Worm (Caenorhabditis elegans) whole organism, mixed stage, embryonic: ENCODE results near the gene srw-87.

Experiments
- bed-3 ChIP-seq: fragments of 200-800 bp; sonication (Bioruptor generic); optimal IDR thresholded peaks from 3 replicates; lab custom pipeline; 2018; ENCODE audit warnings: mild to moderate bottlenecking, missing genetic modification characterization, moderate library complexity, missing compliant biosample characterization
- ces-1 ChIP-seq: fragments of 150-350 bp; optimal IDR thresholded peaks from 2 replicates; lab custom pipeline; 2014; ENCODE audit warnings: missing biosample characterization, missing genetic modification reagents, missing genetic modification characterization
- lin-32 ChIP-seq: fragments of 200-800 bp; sonication (Bioruptor generic); optimal IDR thresholded peaks from 2 replicates; lab custom pipeline; 2018; ENCODE audit warnings: mild to moderate bottlenecking, missing genetic modification characterization, missing compliant biosample characterization
- snpc-4 ChIP-seq: fragments of 150-350 bp; optimal IDR thresholded peaks from 2 replicates; lab custom pipeline; 2014; ENCODE audit warnings: missing biosample characterization, missing genetic modification characterization
- sptf-1 ChIP-seq: sonication (generic microtip); optimal IDR thresholded peaks from 2 replicates; lab custom pipeline; 2017; ENCODE audit warnings: mild to moderate bottlenecking, missing genetic modification characterization, moderate library complexity, missing compliant biosample characterization
- unc-39 ChIP-seq: fragments of 150-350 bp; optimal IDR thresholded peaks from 2 replicates; lab custom pipeline; 2014; ENCODE audit warnings: missing biosample characterization, missing genetic modification characterization

- TF ChIP-seq ces-1 (GFP tag; lab: Kevin White, UChicago): no peak
- TF ChIP-seq unc-39 (tag; lab: Kevin White, UChicago): no peak
- TF ChIP-seq lin-32 (GFP tag; lab: Kevin White, UChicago): no peak
- no peak for TF ChIP-seq bed-3 (GFP tag; lab: Kevin White, UChicago)
- TF ChIP-seq snpc-4 (tag; lab: Kevin White, UChicago): no peak
- TF ChIP-seq sptf-1 (tag; lab: Kevin White, UChicago): no peak
Measured at ce11 chrV:16287619-16288018, 48.8 kb upstream of the srw-87 start, which contains the start of gene F28G4.3.
